Worm (Caenorhabditis elegans) whole organism, early embryonic: ENCODE results near the gene F59B2.8.

Source experiments
- B0310.2 ChIP-seq: sonication (generic microtip); optimal IDR thresholded peaks from 2 replicates; lab custom pipeline; 2016; ENCODE audit warnings: mild to moderate bottlenecking, missing genetic modification characterization, missing compliant biosample characterization
- F13C5.2 ChIP-seq: sonication (generic microtip); optimal IDR thresholded peaks from 2 replicates; lab custom pipeline; 2017; ENCODE audit warnings: mild to moderate bottlenecking, missing genetic modification characterization, inconsistent platforms, missing compliant biosample characterization
- aly-1 ChIP-seq: sonication (generic microtip); optimal IDR thresholded peaks from 2 replicates; lab custom pipeline; 2016; ENCODE audit warnings: missing genetic modification characterization, missing compliant biosample characterization
- ama-1 ChIP-seq: fragments of 150-350 bp; optimal IDR thresholded peaks from 2 replicates; lab custom pipeline; 2014
- ceh-13 ChIP-seq: fragments of 200-800 bp; sonication (Bioruptor generic); optimal IDR thresholded peaks from 2 replicates; lab custom pipeline; 2018; ENCODE audit warnings: mild to moderate bottlenecking, missing genetic modification characterization, missing compliant biosample characterization
- ceh-36 ChIP-seq: sonication (generic microtip); optimal IDR thresholded peaks from 2 replicates; lab custom pipeline; 2016; ENCODE audit warnings: missing genetic modification characterization, inconsistent platforms, missing compliant biosample characterization
- ets-7 ChIP-seq: sonication (generic microtip); optimal IDR thresholded peaks from 2 replicates; lab custom pipeline; 2016; ENCODE audit warnings: missing genotype, missing genetic modification characterization, missing compliant biosample characterization
- flt-1 ChIP-seq: fragments of 200-800 bp; sonication (Bioruptor generic); IDR thresholded peaks from 2 replicates; pipeline ENCODE4 v1.3.6; 2022; ENCODE audit warnings: missing genetic modification characterization, missing compliant biosample characterization
- hmbx-1 ChIP-seq: sonication (generic microtip); optimal IDR thresholded peaks from 2 replicates; lab custom pipeline; 2016; ENCODE audit warnings: mild to moderate bottlenecking, missing genetic modification characterization, missing compliant biosample characterization
- hmg-4 ChIP-seq: fragments of 200-800 bp; sonication (Bioruptor generic); optimal IDR thresholded peaks from 2 replicates; lab custom pipeline; 2018; ENCODE audit warnings: mild to moderate bottlenecking, missing genetic modification characterization, missing compliant biosample characterization
- hnd-1 ChIP-seq: sonication (generic microtip); optimal IDR thresholded peaks from 2 replicates; lab custom pipeline; 2016; ENCODE audit warnings: missing genetic modification characterization, missing compliant biosample characterization
- pes-1 ChIP-seq: fragments of 200-800 bp; sonication (Bioruptor generic); IDR thresholded peaks from 2 replicates; pipeline ENCODE4 v1.3.6; 2022; ENCODE audit warnings: missing genetic modification reagents, missing genetic modification characterization, missing compliant biosample characterization
- scrt-1 ChIP-seq: fragments of 200-800 bp; sonication (Bioruptor generic); IDR thresholded peaks from 2 replicates; pipeline ENCODE4 v1.3.6; 2022; ENCODE audit warnings: missing genetic modification characterization, missing compliant biosample characterization
- sea-1 ChIP-seq: fragments of 200-800 bp; sonication (Bioruptor generic); conservative IDR thresholded peaks from 2 replicates; pipeline ENCODE4 v1.3.6; 2022; ENCODE audit warnings: missing genetic modification characterization, missing compliant biosample characterization
- tbx-11 ChIP-seq: fragments of 200-800 bp; sonication (Bioruptor generic); IDR thresholded peaks from 2 replicates; pipeline ENCODE4 v1.3.6; 2022; ENCODE audit warnings: missing genetic modification characterization, missing compliant biosample characterization
- tbx-37 ChIP-seq: fragments of 200-800 bp; sonication (Bioruptor generic); conservative IDR thresholded peaks from 2 replicates; pipeline ENCODE4 v1.3.6; 2022; ENCODE audit warnings: missing genetic modification reagents, missing genetic modification characterization, missing compliant biosample characterization
- tra-4 ChIP-seq: sonication (generic microtip); optimal IDR thresholded peaks from 2 replicates; lab custom pipeline; 2017; ENCODE audit warnings: missing genetic modification characterization, missing compliant biosample characterization

The F59B2.8 gene

ce11 chrIII:8984960-8985359 is 25.0 kb downstream of the F59B2.8 start:
- TF ChIP-seq hmbx-1 (tag; lab: Kevin White, UChicago) (no peak), flt-1 (no peak), tbx-37 (GFP tag; lab: Robert Waterston, UW) (no peak), ceh-13 (GFP tag; lab: Kevin White, UChicago) (no peak), F13C5.2 (tag; lab: Kevin White, UChicago) (no peak), pes-1 (no peak), scrt-1 (no peak), ama-1 (no peak), ets-7 (no peak), hnd-1 (no peak), tra-4 (tag; lab: Kevin White, UChicago) (no peak), sea-1 (GFP tag; lab: Robert Waterston, UW) (no peak), ceh-36 (tag; lab: Kevin White, UChicago) (no peak), tbx-11 (GFP tag; lab: Robert Waterston, UW) (no peak), B0310.2 (tag; lab: Kevin White, UChicago) (no peak), aly-1 (no peak), hmg-4 (GFP tag; lab: Kevin White, UChicago) (no peak)

DNA sequence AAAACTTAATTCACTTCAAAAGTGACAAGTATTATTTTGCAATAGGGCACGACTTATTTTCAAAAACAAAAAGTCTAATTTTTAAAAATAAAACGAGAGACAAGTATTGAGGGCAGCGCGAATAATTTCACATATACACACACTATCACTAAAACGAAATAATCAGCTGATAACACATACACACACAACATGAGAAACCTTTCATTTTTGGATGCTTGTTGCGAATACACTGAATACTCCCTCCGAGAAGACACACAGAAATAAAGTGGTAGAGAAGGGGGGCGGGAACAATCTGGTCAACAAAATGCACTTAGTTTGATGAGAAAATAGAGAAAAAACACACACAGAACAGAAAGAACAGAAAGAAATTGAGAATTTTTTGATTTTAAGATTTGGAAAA is 25.6 kb downstream of the F59B2.8 start:
- TF ChIP-seq ceh-13 (GFP tag; lab: Kevin White, UChicago), result no peak
- TF ChIP-seq hmbx-1 (tag; lab: Kevin White, UChicago), result no peak
- TF ChIP-seq ceh-36 (tag; lab: Kevin White, UChicago), result no peak
- TF ChIP-seq scrt-1, result no peak
- no peak for TF ChIP-seq B0310.2 (tag; lab: Kevin White, UChicago)
- TF ChIP-seq pes-1, result no peak

ce11 chrIII:8983811-8984210 is 26.2 kb downstream of the F59B2.8 start:
- TF ChIP-seq hnd-1 (no peak), flt-1 (no peak), tra-4 (tag; lab: Kevin White, UChicago) (no peak), hmg-4 (GFP tag; lab: Kevin White, UChicago) (no peak), ceh-13 (GFP tag; lab: Kevin White, UChicago) (no peak), tbx-37 (GFP tag; lab: Robert Waterston, UW) (no peak), aly-1 (no peak), tbx-11 (GFP tag; lab: Robert Waterston, UW) (no peak), ets-7 (no peak), B0310.2 (tag; lab: Kevin White, UChicago) (no peak), F13C5.2 (tag; lab: Kevin White, UChicago) (no peak), ceh-36 (tag; lab: Kevin White, UChicago) (no peak), pes-1 (no peak), hmbx-1 (tag; lab: Kevin White, UChicago) (no peak), scrt-1 (no peak), ama-1 (no peak), sea-1 (GFP tag; lab: Robert Waterston, UW) (no peak)

- TF ChIP-seq hmg-4 (GFP tag; lab: Kevin White, UChicago), result no peak
- TF ChIP-seq tra-4 (tag; lab: Kevin White, UChicago), result no peak
These were observed 26.9 kb downstream of the F59B2.8 start for ce11 chrIII:8983135-8983534.

DNA sequence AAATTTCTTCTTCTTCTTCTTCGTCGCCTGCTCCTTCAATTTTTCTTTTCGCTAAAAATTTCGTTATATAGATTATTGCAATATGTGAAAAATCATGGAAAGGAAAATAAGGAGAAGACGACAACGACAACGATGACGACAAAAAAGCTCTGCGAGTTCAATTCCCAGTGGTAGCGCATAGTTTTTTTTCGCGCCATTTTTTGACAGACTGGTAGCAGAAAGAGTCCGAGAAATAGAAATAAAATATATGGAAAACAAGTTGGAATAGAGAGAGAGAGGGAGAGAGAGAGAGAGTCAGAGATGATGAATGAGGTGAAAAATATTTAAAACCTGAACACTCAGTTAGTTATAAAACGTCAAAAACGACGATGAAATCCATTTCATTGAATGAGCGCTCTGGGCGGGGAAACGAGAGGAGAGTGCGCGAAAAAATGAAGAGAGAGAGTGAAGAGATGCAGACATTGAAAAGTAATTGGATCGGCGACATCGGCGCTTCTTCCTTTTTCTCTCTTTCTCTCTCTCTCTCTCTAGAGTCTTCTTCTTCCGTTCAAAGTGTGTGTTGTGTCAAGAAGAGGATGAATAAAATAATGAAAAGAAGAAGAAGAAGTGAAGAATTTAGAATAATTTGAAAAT is 28.0 kb downstream of the F59B2.8 start, which contains the start of gene pde-2:
TSS of gene pde-2 (minus strand) at position 51 of the 633 bp plus-strand sequence.
- TF ChIP-seq ceh-36 (tag; lab: Kevin White, UChicago) (no peak), hmg-4 (GFP tag; lab: Kevin White, UChicago) (no peak), sea-1 (GFP tag; lab: Robert Waterston, UW) (no peak), hmbx-1 (tag; lab: Kevin White, UChicago) (no peak), tra-4 (tag; lab: Kevin White, UChicago) (no peak), B0310.2 (tag; lab: Kevin White, UChicago) (no peak), tbx-37 (GFP tag; lab: Robert Waterston, UW) (no peak), aly-1 (no peak), tbx-11 (GFP tag; lab: Robert Waterston, UW) (no peak), F13C5.2 (tag; lab: Kevin White, UChicago) (no peak), ama-1 (no peak), scrt-1 (no peak), ets-7 (no peak), pes-1 (no peak), hnd-1 (no peak), ceh-13 (GFP tag; lab: Kevin White, UChicago) (no peak)

DNA sequence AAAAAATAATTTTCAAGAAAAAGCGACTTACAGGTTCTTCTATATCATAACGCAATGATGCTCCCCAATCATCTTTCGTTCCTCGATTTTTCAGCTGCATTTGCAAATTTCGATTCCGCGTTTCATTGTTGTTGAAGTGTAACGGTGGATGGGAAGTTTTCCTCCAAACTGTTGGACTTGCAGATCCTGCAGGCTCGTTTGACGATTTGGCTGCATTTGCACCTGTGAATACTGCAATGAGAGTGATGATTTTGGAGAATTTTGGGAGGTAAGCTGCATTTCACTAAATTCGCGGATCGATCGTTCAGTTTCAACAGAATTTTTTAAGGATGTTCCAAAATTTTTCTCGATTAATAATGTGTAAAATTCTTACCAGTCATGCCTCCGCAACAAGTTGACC is 29.1 kb downstream of the F59B2.8 start:
- TF ChIP-seq hnd-1 (no peak), pes-1 (no peak), sea-1 (GFP tag; lab: Robert Waterston, UW) (no peak), tbx-37 (GFP tag; lab: Robert Waterston, UW) (no peak), scrt-1 (no peak), ets-7 (no peak), ama-1 (no peak), hmg-4 (GFP tag; lab: Kevin White, UChicago) (no peak), ceh-13 (GFP tag; lab: Kevin White, UChicago) (no peak), hmbx-1 (tag; lab: Kevin White, UChicago) (no peak), aly-1 (no peak), flt-1 (no peak), tra-4 (tag; lab: Kevin White, UChicago) (no peak), F13C5.2 (tag; lab: Kevin White, UChicago) (no peak), ceh-36 (tag; lab: Kevin White, UChicago) (no peak)

ce11 chrIII:8978512-8979352 is 31.3 kb downstream of the F59B2.8 start:
- TF ChIP-seq flt-1 (no peak), tra-4 (tag; lab: Kevin White, UChicago) (no peak), hnd-1 (no peak), tbx-11 (GFP tag; lab: Robert Waterston, UW) (no peak), tbx-37 (GFP tag; lab: Robert Waterston, UW) (no peak), scrt-1 (no peak), hmbx-1 (tag; lab: Kevin White, UChicago) (no peak), ets-7 (no peak), ceh-36 (tag; lab: Kevin White, UChicago) (no peak), ceh-13 (GFP tag; lab: Kevin White, UChicago) (no peak), aly-1 (no peak), ama-1 (no peak), B0310.2 (tag; lab: Kevin White, UChicago) (no peak), sea-1 (GFP tag; lab: Robert Waterston, UW) (no peak), pes-1 (no peak), hmg-4 (GFP tag; lab: Kevin White, UChicago) (no peak), F13C5.2 (tag; lab: Kevin White, UChicago) (no peak)
